Worm (Caenorhabditis elegans) whole organism, L4 larva: ENCODE data around the gene dars-1.

ENCODE experiments used
- D1046.2 ChIP-seq: fragments of 200-800 bp; sonication (Bioruptor generic); IDR thresholded peaks from 2 replicates; pipeline ENCODE4 v1.3.6; 2022; ENCODE audit warnings: missing genetic modification characterization, missing compliant biosample characterization
- F10B5.3 ChIP-seq: sonication (generic microtip); optimal IDR thresholded peaks from 2 replicates; lab custom pipeline; 2016; ENCODE audit warnings: mild to moderate bottlenecking, missing genetic modification characterization, missing compliant biosample characterization
- F37D6.2 ChIP-seq: sonication (generic microtip); optimal IDR thresholded peaks from 2 replicates; lab custom pipeline; 2016; ENCODE audit warnings: mild to moderate bottlenecking, missing genetic modification characterization, missing compliant biosample characterization
- F44E2.7 ChIP-seq: fragments of 200-800 bp; sonication (Bioruptor generic); IDR thresholded peaks from 2 replicates; pipeline ENCODE4 v2.1.2; 2022; ENCODE audit warnings: missing genetic modification characterization, missing compliant biosample characterization
- F49E8.2 ChIP-seq: sonication (generic microtip); optimal IDR thresholded peaks from 2 replicates; lab custom pipeline; 2016; ENCODE audit warnings: missing compliant biosample characterization, mild to moderate bottlenecking, missing genetic modification characterization, borderline replicate concordance
- T26A8.4 ChIP-seq: fragments of 200-800 bp; sonication (Bioruptor generic); IDR thresholded peaks from 2 replicates; pipeline ENCODE4 v1.3.6; 2022; ENCODE audit warnings: missing genetic modification characterization, missing compliant biosample characterization
- Y105C5A.15 ChIP-seq: fragments of 200-800 bp; sonication (Bioruptor generic); IDR thresholded peaks from 2 replicates; pipeline ENCODE4 v1.3.6; 2022; ENCODE audit warnings: missing genetic modification characterization, missing compliant biosample characterization
- Y48G9A.11 ChIP-seq: fragments of 200-800 bp; sonication (Bioruptor generic); IDR thresholded peaks from 2 replicates; pipeline ENCODE4 v1.3.6; 2022; ENCODE audit warnings: missing genetic modification reagents, missing genetic modification characterization, missing compliant biosample characterization
- ZK337.2 ChIP-seq: fragments of 200-800 bp; sonication (Bioruptor generic); IDR thresholded peaks from 2 replicates; pipeline ENCODE4 v1.3.6; 2022; ENCODE audit warnings: missing genetic modification reagents, missing genetic modification characterization, missing compliant biosample characterization
- ZK546.5 ChIP-seq, 2 experiments: sonication (generic microtip); optimal IDR thresholded peaks; 2 replicates each; lab custom pipeline; 2017; ENCODE audit warnings: missing biosample characterization in 2 of 2, missing genetic modification characterization in 2 of 2
- aha-1 ChIP-seq: fragments of 150-350 bp; peaks from one replicate; lab custom pipeline; 2014; ENCODE audit warnings: missing biosample characterization, missing genetic modification characterization
- ama-1 ChIP-seq: fragments of 150-350 bp; optimal IDR thresholded peaks from 2 replicates; lab custom pipeline; 2014; ENCODE audit warnings: inconsistent platforms, mixed read lengths
- arid-1 ChIP-seq: fragments of 200-800 bp; sonication (Bioruptor generic); conservative IDR thresholded peaks from 2 replicates; pipeline ENCODE4 v1.3.6; 2022; ENCODE audit warnings: missing genetic modification reagents, missing genetic modification characterization, missing compliant biosample characterization
- ceh-62 ChIP-seq: sonication (generic microtip); optimal IDR thresholded peaks from 2 replicates; lab custom pipeline; 2017; ENCODE audit warnings: missing biosample characterization, missing genetic modification characterization
- ceh-82 ChIP-seq: sonication (generic microtip); optimal IDR thresholded peaks from 2 replicates; lab custom pipeline; 2017; ENCODE audit warnings: missing biosample characterization, missing genetic modification characterization
- dmd-6 ChIP-seq: fragments of 200-800 bp; sonication (Bioruptor generic); IDR thresholded peaks from 2 replicates; pipeline ENCODE4 v1.3.6; 2022; ENCODE audit warnings: missing genetic modification reagents, missing genetic modification characterization, missing compliant biosample characterization
- duxl-1 ChIP-seq: sonication (generic microtip); optimal IDR thresholded peaks from 2 replicates; lab custom pipeline; 2016; ENCODE audit warnings: mild to moderate bottlenecking, missing genetic modification characterization, moderate library complexity, missing compliant biosample characterization; ENCODE audit not compliant: poor library complexity
- egl-27 ChIP-seq: sonication (generic microtip); optimal IDR thresholded peaks from 3 replicates; lab custom pipeline; 2017; ENCODE audit warnings: missing biosample characterization, missing genetic modification reagents, missing genetic modification characterization
- gei-8 ChIP-seq: fragments of 200-800 bp; sonication (Bioruptor generic); optimal IDR thresholded peaks from 2 replicates; lab custom pipeline; 2018; ENCODE audit warnings: mild to moderate bottlenecking, missing genetic modification characterization, missing compliant biosample characterization
- hlh-11 ChIP-seq: fragments of 200-800 bp; sonication (Bioruptor generic); optimal IDR thresholded peaks from 2 replicates; lab custom pipeline; 2018; ENCODE audit warnings: mild to moderate bottlenecking, missing genetic modification characterization, missing compliant biosample characterization
- hlh-30 ChIP-seq: sonication (generic microtip); optimal IDR thresholded peaks from 2 replicates; lab custom pipeline; 2017; ENCODE audit warnings: antibody characterized with exemption, mild to moderate bottlenecking, missing genetic modification characterization, missing compliant biosample characterization; ENCODE audit not compliant: insufficient read depth
- lin-38 ChIP-seq: fragments of 200-800 bp; sonication (Bioruptor generic); IDR thresholded peaks from 2 replicates; pipeline ENCODE4 v1.3.6; 2022; ENCODE audit warnings: missing genetic modification reagents, missing genetic modification characterization, missing compliant biosample characterization
- lsy-2 ChIP-seq, 2 experiments: fragments of 150-350 bp in 1 of 2; sonication (generic microtip) in 1 of 2; optimal IDR thresholded peaks; 2 replicates each; lab custom pipeline; 2014 to 2017; ENCODE audit warnings: missing biosample characterization in 2 of 2, missing genetic modification characterization in 2 of 2
- madf-9 ChIP-seq: fragments of 200-800 bp; sonication (Bioruptor generic); conservative IDR thresholded peaks from 2 replicates; pipeline ENCODE4 v1.3.6; 2022; ENCODE audit warnings: missing genetic modification reagents, missing genetic modification characterization, missing compliant biosample characterization
- mdl-1 ChIP-seq, 2 experiments: fragments of 150-350 bp in 1 of 2; sonication (generic microtip) in 1 of 2; optimal IDR thresholded peaks; 2 replicates each; lab custom pipeline; 2014 to 2017; ENCODE audit warnings: missing biosample characterization in 2 of 2, missing genetic modification characterization in 2 of 2
- mdt-29 ChIP-seq: fragments of 200-800 bp; sonication (Bioruptor generic); IDR thresholded peaks from 2 replicates; pipeline ENCODE4 v1.3.6; 2022; ENCODE audit warnings: missing genetic modification reagents, missing genetic modification characterization, missing compliant biosample characterization
- mep-1 ChIP-seq: fragments of 150-350 bp; sonication (generic microtip); optimal IDR thresholded peaks from 3 replicates; lab custom pipeline; 2014; ENCODE audit warnings: missing biosample characterization, missing genetic modification characterization
- mxl-2 ChIP-seq: fragments of 200-800 bp; sonication (Bioruptor generic); conservative IDR thresholded peaks from 2 replicates; pipeline ENCODE4 v1.3.6; 2022; ENCODE audit warnings: missing genetic modification reagents, missing genetic modification characterization, missing compliant biosample characterization
- mxl-3 ChIP-seq: fragments of 200-800 bp; sonication (Bioruptor generic); optimal IDR thresholded peaks from 2 replicates; lab custom pipeline; 2018; ENCODE audit warnings: mild to moderate bottlenecking, missing genetic modification characterization, missing compliant biosample characterization
- nhr-10 ChIP-seq: fragments of 150-350 bp; optimal IDR thresholded peaks from 2 replicates; lab custom pipeline; 2014; ENCODE audit warnings: missing biosample characterization, missing genetic modification characterization
- nhr-11 ChIP-seq: fragments of 150-350 bp; optimal IDR thresholded peaks from 2 replicates; lab custom pipeline; 2014; ENCODE audit warnings: missing biosample characterization, missing genetic modification characterization
- nhr-111 ChIP-seq: fragments of 200-800 bp; sonication (Bioruptor generic); optimal IDR thresholded peaks from 2 replicates; lab custom pipeline; 2018; ENCODE audit warnings: mild to moderate bottlenecking, missing genetic modification characterization, missing compliant biosample characterization
- nhr-25 ChIP-seq: sonication (generic microtip); optimal IDR thresholded peaks from 2 replicates; lab custom pipeline; 2017; ENCODE audit warnings: missing genetic modification characterization, mild to moderate bottlenecking, missing compliant biosample characterization, antibody characterized with exemption, moderate library complexity, borderline replicate concordance; ENCODE audit not compliant: insufficient read depth
- nhr-41 ChIP-seq: fragments of 200-800 bp; sonication (Bioruptor generic); IDR thresholded peaks from 2 replicates; pipeline ENCODE4 v1.3.6; 2022; ENCODE audit warnings: missing genetic modification reagents, missing genetic modification characterization, missing compliant biosample characterization
- nhr-42 ChIP-seq: fragments of 200-800 bp; sonication (Bioruptor generic); IDR thresholded peaks from 2 replicates; pipeline ENCODE4 v1.3.6; 2022; ENCODE audit warnings: missing genetic modification characterization, missing compliant biosample characterization
- nhr-76 ChIP-seq: fragments of 150-350 bp; optimal IDR thresholded peaks from 2 replicates; lab custom pipeline; 2014; ENCODE audit warnings: missing biosample characterization, missing genetic modification characterization
- pqm-1 ChIP-seq: sonication (generic microtip); optimal IDR thresholded peaks from 2 replicates; lab custom pipeline; 2017; ENCODE audit warnings: missing biosample characterization, missing genetic modification characterization
- rbr-2 ChIP-seq: sonication (generic microtip); optimal IDR thresholded peaks from 2 replicates; lab custom pipeline; 2016; ENCODE audit warnings: missing genotype, missing genetic modification characterization, missing compliant biosample characterization
- skn-1 ChIP-seq: fragments of 150-350 bp; optimal IDR thresholded peaks from 2 replicates; lab custom pipeline; 2014; ENCODE audit warnings: missing biosample characterization, missing genetic modification characterization
- spr-1 ChIP-seq: sonication (generic microtip); optimal IDR thresholded peaks from 2 replicates; lab custom pipeline; 2016; ENCODE audit warnings: mild to moderate bottlenecking, missing genetic modification characterization, missing compliant biosample characterization
- tag-97 ChIP-seq: fragments of 200-800 bp; sonication (Bioruptor generic); IDR thresholded peaks from 2 replicates; pipeline ENCODE4 v1.3.6; 2022; ENCODE audit warnings: missing genetic modification characterization, missing compliant biosample characterization
- tra-1 ChIP-seq: fragments of 200-800 bp; sonication (Bioruptor generic); IDR thresholded peaks from 2 replicates; pipeline ENCODE4 v1.3.6; 2022; ENCODE audit warnings: missing genetic modification reagents, missing genetic modification characterization, missing compliant biosample characterization
- unc-62 ChIP-seq, 3 experiments: fragments of 150-350 bp in 1 of 3; sonication (generic microtip); optimal IDR thresholded peaks in 2 of 3; peaks in 1 of 3; 1 replicate in 1 of 3; 2 replicates in 2 of 3; lab custom pipeline; 2014 to 2017; ENCODE audit warnings: missing biosample characterization in 3 of 3, missing genetic modification characterization in 3 of 3, missing genetic modification reagents in 3 of 3, missing genotype in 1 of 3
- zfp-2 ChIP-seq: sonication (generic microtip); optimal IDR thresholded peaks from 2 replicates; lab custom pipeline; 2016; ENCODE audit warnings: mild to moderate bottlenecking, missing genetic modification characterization, missing compliant biosample characterization
- zfp-3 ChIP-seq: fragments of 200-800 bp; sonication (Bioruptor generic); conservative IDR thresholded peaks from 2 replicates; pipeline ENCODE4 v1.3.6; 2022; ENCODE audit warnings: missing genetic modification reagents, missing genetic modification characterization, missing compliant biosample characterization
- zip-11 ChIP-seq: fragments of 200-800 bp; sonication (Bioruptor generic); IDR thresholded peaks from 2 replicates; pipeline ENCODE4 v1.3.6; 2022; ENCODE audit warnings: missing genetic modification characterization, missing compliant biosample characterization
- zip-2 ChIP-seq: fragments of 150-350 bp; optimal IDR thresholded peaks from 2 replicates; lab custom pipeline; 2014; ENCODE audit warnings: missing biosample characterization, missing genetic modification characterization

dars-1 gene

DNA sequence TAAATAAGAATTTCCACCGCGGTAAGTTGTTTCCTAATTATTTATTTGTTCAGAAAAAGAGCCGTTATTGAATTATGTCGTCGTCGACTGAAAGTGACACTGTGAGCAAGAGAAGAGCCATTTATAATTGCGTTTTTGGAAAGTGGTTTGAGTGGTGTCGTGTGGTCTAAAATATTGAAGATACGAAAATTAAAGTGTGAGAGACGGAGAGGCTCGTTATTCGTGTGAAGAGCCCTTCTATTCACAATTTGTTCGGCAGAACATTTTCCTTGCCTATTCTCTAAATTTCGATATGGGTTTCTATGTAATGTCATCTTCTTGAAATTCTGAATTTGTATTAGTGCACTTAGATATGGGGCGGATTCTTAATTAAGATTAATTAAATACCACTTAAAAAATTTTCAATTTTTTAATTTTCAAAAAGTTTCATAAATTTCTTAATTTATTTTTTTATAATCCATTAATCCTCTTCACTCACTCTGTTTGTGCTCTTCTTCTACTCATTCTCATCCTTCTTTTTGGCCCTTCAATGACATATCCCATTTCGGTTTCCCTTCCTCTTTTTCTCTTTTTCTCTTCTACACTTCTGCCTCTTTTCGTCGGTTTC lies 18.9 kb upstream of the dars-1 start (continued):
- peak; percentile 40; the same call in 1 of the 2 replicates for TF ChIP-seq arid-1 (GFP tag; lab: Robert Waterston, UW)
- no peak for TF ChIP-seq D1046.2 (GFP tag; lab: Robert Waterston, UW)
- 0 out of 2 replicates have a peak, but pooled peaks have one; percentile 6 for TF ChIP-seq dmd-6 (GFP tag; lab: Robert Waterston, UW)
- no peak for TF ChIP-seq F37D6.2 (tag; lab: Kevin White, UChicago)
- no peak for TF ChIP-seq hlh-30 (tag; lab: Kevin White, UChicago)
- TF ChIP-seq nhr-41, result no peak
- TF ChIP-seq nhr-25 (tag; lab: Kevin White, UChicago), result peak; percentile 9
- no peak for TF ChIP-seq mdl-1 (tag; optimal IDR thresholded peaks at IDR 0.05; lab: Kevin White, UChicago)
- peak in 1 of 2 experiments; percentile 23 for TF ChIP-seq lsy-2 (tag; optimal IDR thresholded peaks at IDR 0.05; lab: Kevin White, UChicago)
- TF ChIP-seq spr-1, result no peak
- TF ChIP-seq zip-11 (GFP tag; lab: Robert Waterston, UW), result no peak
- peak; percentile 65; the same call in 1 of the 2 replicates for TF ChIP-seq zfp-3 (GFP tag; lab: Robert Waterston, UW)
- TF ChIP-seq, all 104 proteins: peak for 32

DNA sequence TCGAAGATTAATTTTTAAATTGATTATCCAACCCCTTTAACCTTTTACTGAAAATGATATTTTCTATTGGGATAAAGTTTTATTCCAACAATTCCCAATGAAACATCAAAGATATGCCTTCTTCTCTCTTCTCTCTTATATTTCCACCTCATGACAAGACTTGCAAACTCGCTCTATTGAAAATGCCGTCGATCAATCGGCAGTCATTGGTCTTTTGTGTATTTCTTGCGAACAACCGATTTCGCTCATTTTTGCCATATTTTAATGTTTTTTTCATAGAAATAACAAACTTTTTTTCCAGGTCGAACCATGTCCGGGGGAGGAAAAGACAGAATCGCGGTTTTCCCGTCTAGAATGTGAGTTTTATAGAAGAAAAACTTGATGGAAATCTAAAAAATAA lies 16.8 kb upstream of the dars-1 start, which contains the start of gene vha-14:
TSS of gene vha-14 (plus strand) at position 302 of the 400 bp plus-strand sequence.
- no peak for TF ChIP-seq zfp-3 (GFP tag; lab: Robert Waterston, UW)
- no peak for TF ChIP-seq rbr-2 (tag; lab: Kevin White, UChicago)
- peak in 1 of 2 experiments; percentile 71 for TF ChIP-seq lsy-2 (tag; optimal IDR thresholded peaks at IDR 0.05; lab: Kevin White, UChicago)
- TF ChIP-seq unc-62 (GFP tag; optimal IDR thresholded peaks at IDR 0.05 in 1 of 2; lab: Kevin White, UChicago), result peak in 1 of 2 experiments; percentile 69
- no peak for TF ChIP-seq unc-62 (tag; optimal IDR thresholded peaks at IDR 0.05; lab: Kevin White, UChicago)
- peak; percentile 22 for TF ChIP-seq hlh-11
- TF ChIP-seq pqm-1 (tag; lab: Kevin White, UChicago), result peak; percentile 77
- TF ChIP-seq aha-1 (tag; lab: Kevin White, UChicago), result peak; percentile 67
- TF ChIP-seq T26A8.4 (GFP tag; lab: Robert Waterston, UW), result no peak
- no peak for TF ChIP-seq ceh-82 (tag; lab: Kevin White, UChicago)
- TF ChIP-seq mep-1 (tag; lab: Kevin White, UChicago), result peak; percentile 77
- peak; percentile 92 for TF ChIP-seq hlh-30 (tag; lab: Kevin White, UChicago)
- no peak for TF ChIP-seq duxl-1
- TF ChIP-seq Y105C5A.15, result no peak
- TF ChIP-seq tag-97, result no peak
- TF ChIP-seq zfp-2 (tag; lab: Kevin White, UChicago), result no peak
- no peak for TF ChIP-seq spr-1
- TF ChIP-seq nhr-76 (tag; lab: Kevin White, UChicago), result no peak
- no peak for TF ChIP-seq F44E2.7 (GFP tag; lab: Robert Waterston, UW)
- no peak for TF ChIP-seq D1046.2 (GFP tag; lab: Robert Waterston, UW)
- TF ChIP-seq ceh-62 (tag; lab: Kevin White, UChicago), result no peak
- no peak for TF ChIP-seq mdt-29
- TF ChIP-seq ZK546.5 (tag; optimal IDR thresholded peaks at IDR 0.05; lab: Kevin White, UChicago), result no peak
- no peak for TF ChIP-seq F10B5.3 (tag; lab: Kevin White, UChicago)
- TF ChIP-seq nhr-42 (GFP tag; lab: Robert Waterston, UW), result no peak
- TF ChIP-seq lin-38 (GFP tag; lab: Robert Waterston, UW), result peak; percentile 75
- peak; percentile 43 for TF ChIP-seq ama-1 (lab: Kevin White, UChicago)
- TF ChIP-seq mxl-2 (GFP tag; lab: Robert Waterston, UW), result no peak
- TF ChIP-seq nhr-11 (tag; lab: Kevin White, UChicago), result no peak
- TF ChIP-seq egl-27, result no peak
- no peak for TF ChIP-seq zip-2 (tag; lab: Kevin White, UChicago)
- TF ChIP-seq mdl-1 (tag; optimal IDR thresholded peaks at IDR 0.05; lab: Kevin White, UChicago), result no peak
- TF ChIP-seq ZK337.2 (GFP tag; lab: Robert Waterston, UW), result no peak
- TF ChIP-seq skn-1, result no peak
- TF ChIP-seq F49E8.2, result no peak
- TF ChIP-seq Y48G9A.11, result no peak
- TF ChIP-seq nhr-111 (GFP tag; lab: Kevin White, UChicago), result no peak
- TF ChIP-seq mxl-3 (GFP tag; lab: Kevin White, UChicago), result no peak
- no peak for TF ChIP-seq tra-1 (GFP tag; lab: Robert Waterston, UW)
- TF ChIP-seq nhr-10 (tag; lab: Kevin White, UChicago), result no peak
- no peak for TF ChIP-seq gei-8
- no peak for TF ChIP-seq madf-9 (GFP tag; lab: Robert Waterston, UW)
